Fruit fly (Drosophila melanogaster) whole organism, prepupa: ENCODE measurements around the gene wb.

Source experiments
- CG32006 ChIP-seq: fragments of 200-800 bp; sonication (Bioruptor generic); optimal IDR thresholded peaks from 3 replicates; lab custom pipeline; 2017; ENCODE audit warnings: missing biosample characterization, mild to moderate bottlenecking, missing genetic modification characterization
- CG4318 ChIP-seq: fragments of 200-800 bp; sonication (Bioruptor generic); optimal IDR thresholded peaks from 3 replicates; lab custom pipeline; 2017; ENCODE audit warnings: missing biosample characterization, mild to moderate bottlenecking, missing genetic modification characterization
- CG6792 ChIP-seq: fragments of 200-800 bp; sonication (Bioruptor generic); optimal IDR thresholded peaks from 3 replicates; lab custom pipeline; 2016; ENCODE audit warnings: missing biosample characterization, missing genetic modification characterization

DNA sequence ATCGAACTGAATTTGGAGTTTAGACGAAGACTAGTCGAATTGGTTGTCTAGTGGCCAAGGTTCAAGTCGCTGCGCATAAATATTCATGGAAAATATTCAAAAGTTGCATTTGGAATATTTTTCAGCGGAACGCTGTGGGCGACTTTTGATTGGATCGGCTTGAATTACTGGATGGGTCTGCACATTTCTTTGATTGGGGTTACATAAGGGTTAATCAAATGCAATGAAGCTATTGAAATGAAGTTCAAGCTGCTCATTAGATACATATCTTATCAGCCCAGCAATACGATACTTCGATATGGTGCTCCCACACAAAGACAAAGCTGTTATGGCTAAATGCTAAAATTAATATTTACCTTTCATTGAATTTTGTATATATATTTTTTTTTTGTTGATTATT is 16.8 kb upstream of the wb start:
- no peak for TF ChIP-seq CG6792
- TF ChIP-seq CG32006 (GFP tag; lab: Kevin White, UChicago) = no peak
- no peak for TF ChIP-seq CG4318 (GFP tag; lab: Kevin White, UChicago)
